Worm (Caenorhabditis elegans) whole organism, L2 larva: ENCODE data around the gene egl-27.

ENCODE experiments used
- ceh-16 ChIP-seq: fragments of 150-350 bp; optimal IDR thresholded peaks from 2 replicates; lab custom pipeline; 2014; ENCODE audit warnings: missing biosample characterization, missing genetic modification characterization
- zag-1 ChIP-seq: fragments of 150-350 bp; optimal IDR thresholded peaks from 2 replicates; lab custom pipeline; 2014; ENCODE audit warnings: missing biosample characterization, missing genetic modification characterization

- TF ChIP-seq zag-1 (tag; lab: Kevin White, UChicago) (no peak), ceh-16 (tag; lab: Kevin White, UChicago) (no peak)
Observed at ce11 chrII:6844227-6845005, 9.6 kb downstream of the egl-27 start.
